Worm (Caenorhabditis elegans) whole organism, L1 larva: ENCODE measurements around the gene cpr-1.

Experiments
- C04F5.9 ChIP-seq: sonication (generic microtip); optimal IDR thresholded peaks from 2 replicates; lab custom pipeline; 2016; ENCODE audit warnings: missing genetic modification characterization, missing compliant biosample characterization
- C16A3.4 ChIP-seq: fragments of 150-350 bp; optimal IDR thresholded peaks from 2 replicates; lab custom pipeline; 2014; ENCODE audit warnings: missing biosample characterization, missing genetic modification characterization
- C34B4.2 ChIP-seq: sonication (generic microtip); optimal IDR thresholded peaks from 2 replicates; lab custom pipeline; 2017; ENCODE audit warnings: mild to moderate bottlenecking, missing genetic modification characterization, missing compliant biosample characterization
- Y116A8C.19 ChIP-seq: sonication (generic microtip); optimal IDR thresholded peaks from 2 replicates; lab custom pipeline; 2016; ENCODE audit warnings: missing compliant biosample characterization, missing genetic modification characterization, borderline replicate concordance
- aha-1 ChIP-seq: fragments of 150-350 bp; optimal IDR thresholded peaks from 2 replicates; lab custom pipeline; 2014; ENCODE audit warnings: missing biosample characterization, missing genetic modification characterization
- alr-1 ChIP-seq: fragments of 200-800 bp; sonication (Bioruptor generic); optimal IDR thresholded peaks from 2 replicates; lab custom pipeline; 2018; ENCODE audit warnings: borderline replicate concordance, mild to moderate bottlenecking, missing genetic modification characterization, missing compliant biosample characterization
- ama-1 ChIP-seq: fragments of 150-350 bp; optimal IDR thresholded peaks from 2 replicates; lab custom pipeline; 2014
- blmp-1 ChIP-seq: fragments of 150-350 bp; optimal IDR thresholded peaks from 2 replicates; lab custom pipeline; 2014; ENCODE audit warnings: missing biosample characterization, missing genetic modification characterization
- ceh-82 ChIP-seq, 3 experiments: fragments of 150-350 bp in 1 of 3; sonication (generic microtip) in 2 of 3; optimal IDR thresholded peaks; 2 replicates each; lab custom pipeline; 2014 to 2017; ENCODE audit warnings: missing biosample characterization in 3 of 3, missing genetic modification characterization in 3 of 3
- ceh-90 ChIP-seq: sonication (generic microtip); optimal IDR thresholded peaks from 2 replicates; lab custom pipeline; 2016; ENCODE audit warnings: missing genetic modification characterization, missing compliant biosample characterization
- dpl-1 ChIP-seq, 3 experiments: fragments of 150-350 bp in 2 of 3; sonication (generic microtip) in 1 of 3; optimal IDR thresholded peaks; 2 replicates each; lab custom pipeline; 2014 to 2017; ENCODE audit warnings: missing biosample characterization in 3 of 3, missing genetic modification characterization in 3 of 3, missing genetic modification reagents in 3 of 3
- efl-1 ChIP-seq, 4 experiments: fragments of 150-350 bp; optimal IDR thresholded peaks in 3 of 4; peaks in 1 of 4; 1 replicate in 1 of 4; 2 replicates in 3 of 4; lab custom pipeline; 2014; ENCODE audit warnings: missing biosample characterization in 2 of 4, missing genetic modification characterization in 2 of 4, missing genetic modification reagents in 2 of 4
- egl-27 ChIP-seq, 2 experiments: fragments of 150-350 bp in 1 of 2; sonication (generic microtip); optimal IDR thresholded peaks; 3 replicates each; lab custom pipeline; 2017 to 2018; ENCODE audit warnings: missing biosample characterization in 2 of 2, missing genetic modification characterization in 2 of 2, missing genetic modification reagents in 2 of 2
- elt-2 ChIP-seq: sonication (generic microtip); optimal IDR thresholded peaks from 2 replicates; lab custom pipeline; 2016; ENCODE audit warnings: missing genetic modification characterization, mild to moderate bottlenecking, inconsistent platforms, missing compliant biosample characterization, missing genetic modification reagents
- elt-3 ChIP-seq, 6 experiments: fragments of 150-350 bp in 1 of 6; sonication (generic microtip); optimal IDR thresholded peaks; 2 replicates each; lab custom pipeline; 2017 to 2018; ENCODE audit warnings: missing biosample characterization in 6 of 6, missing genetic modification characterization in 6 of 6, inconsistent platforms in 1 of 6
- ets-5 ChIP-seq: fragments of 200-800 bp; sonication (Bioruptor generic); IDR thresholded peaks from 2 replicates; pipeline ENCODE4 v1.3.6; 2022; ENCODE audit warnings: missing genetic modification characterization, missing compliant biosample characterization
- fkh-4 ChIP-seq: sonication (generic microtip); optimal IDR thresholded peaks from 2 replicates; lab custom pipeline; 2016; ENCODE audit warnings: missing compliant biosample characterization, missing genetic modification characterization, borderline replicate concordance
- fkh-8 ChIP-seq: sonication (generic microtip); optimal IDR thresholded peaks from 2 replicates; lab custom pipeline; 2016; ENCODE audit warnings: mild to moderate bottlenecking, missing genetic modification characterization, missing compliant biosample characterization
- hpl-2 ChIP-seq: fragments of 150-350 bp; optimal IDR thresholded peaks from 2 replicates; lab custom pipeline; 2014; ENCODE audit warnings: missing biosample characterization, missing genetic modification reagents, missing genetic modification characterization
- irx-1 ChIP-seq: sonication (generic microtip); optimal IDR thresholded peaks from 2 replicates; lab custom pipeline; 2016; ENCODE audit warnings: missing genetic modification characterization, missing compliant biosample characterization
- jun-1 ChIP-seq: fragments of 150-350 bp; optimal IDR thresholded peaks from 2 replicates; lab custom pipeline; 2014; ENCODE audit warnings: missing biosample characterization, missing genetic modification reagents, missing genetic modification characterization
- lin-13 ChIP-seq: fragments of 150-350 bp; optimal IDR thresholded peaks from 2 replicates; lab custom pipeline; 2014; ENCODE audit warnings: missing biosample characterization, missing genetic modification reagents, missing genetic modification characterization
- lin-15B ChIP-seq: fragments of 150-350 bp; sonication (generic microtip); optimal IDR thresholded peaks from 3 replicates; lab custom pipeline; 2014; ENCODE audit warnings: missing biosample characterization, missing genetic modification characterization
- lir-3 ChIP-seq: sonication (generic microtip); optimal IDR thresholded peaks from 2 replicates; lab custom pipeline; 2016; ENCODE audit warnings: mild to moderate bottlenecking, missing genetic modification characterization, moderate library complexity, missing compliant biosample characterization; ENCODE audit not compliant: poor library complexity
- lsy-2 ChIP-seq, 2 experiments: fragments of 150-350 bp; optimal IDR thresholded peaks; 2 replicates each; lab custom pipeline; 2014; ENCODE audit warnings: missing biosample characterization in 2 of 2, missing genetic modification characterization in 2 of 2
- mab-9 ChIP-seq: fragments of 200-800 bp; sonication (Bioruptor generic); IDR thresholded peaks from 2 replicates; pipeline ENCODE4 v1.3.6; 2022; ENCODE audit warnings: missing genetic modification reagents, missing genetic modification characterization, missing compliant biosample characterization
- mdl-1 ChIP-seq, 2 experiments: fragments of 150-350 bp; optimal IDR thresholded peaks; 2 replicates each; lab custom pipeline; 2014 to 2017; ENCODE audit warnings: missing biosample characterization in 2 of 2, missing genetic modification characterization in 2 of 2, inconsistent platforms in 1 of 2
- nhr-12 ChIP-seq: sonication (generic microtip); optimal IDR thresholded peaks from 2 replicates; lab custom pipeline; 2017; ENCODE audit warnings: missing biosample characterization, missing genetic modification characterization
- nhr-20 ChIP-seq: sonication (generic microtip); optimal IDR thresholded peaks from 2 replicates; lab custom pipeline; 2016; ENCODE audit warnings: mild to moderate bottlenecking, missing genetic modification characterization, missing compliant biosample characterization
- nhr-237 ChIP-seq: fragments of 150-350 bp; optimal IDR thresholded peaks from 2 replicates; lab custom pipeline; 2014; ENCODE audit warnings: missing biosample characterization, missing genetic modification characterization
- nhr-28 ChIP-seq: fragments of 150-350 bp; optimal IDR thresholded peaks from 2 replicates; lab custom pipeline; 2014; ENCODE audit warnings: missing biosample characterization, missing genetic modification characterization
- nhr-47 ChIP-seq: sonication (generic microtip); optimal IDR thresholded peaks from 2 replicates; lab custom pipeline; 2016; ENCODE audit warnings: mild to moderate bottlenecking, missing genetic modification characterization, moderate library complexity, missing compliant biosample characterization
- nhr-71 ChIP-seq: sonication (generic microtip); optimal IDR thresholded peaks from 2 replicates; lab custom pipeline; 2016; ENCODE audit warnings: mild to moderate bottlenecking, missing genetic modification characterization, moderate library complexity, missing compliant biosample characterization
- nhr-76 ChIP-seq: sonication (generic microtip); optimal IDR thresholded peaks from 2 replicates; lab custom pipeline; 2017; ENCODE audit warnings: missing biosample characterization, missing genetic modification characterization
- nhr-77 ChIP-seq: fragments of 150-350 bp; optimal IDR thresholded peaks from 2 replicates; lab custom pipeline; 2014; ENCODE audit warnings: missing biosample characterization, missing genetic modification characterization
- nhr-84 ChIP-seq: sonication (generic microtip); optimal IDR thresholded peaks from 2 replicates; lab custom pipeline; 2017; ENCODE audit warnings: missing biosample characterization, missing genetic modification characterization
- pax-3 ChIP-seq: fragments of 200-800 bp; sonication (Bioruptor generic); optimal IDR thresholded peaks from 2 replicates; lab custom pipeline; 2018; ENCODE audit warnings: mild to moderate bottlenecking, missing genetic modification characterization, moderate library complexity, missing compliant biosample characterization
- snpc-4 ChIP-seq: fragments of 150-350 bp; optimal IDR thresholded peaks from 2 replicates; lab custom pipeline; 2014; ENCODE audit warnings: missing biosample characterization, missing genetic modification characterization
- snu-23 ChIP-seq: sonication (generic microtip); optimal IDR thresholded peaks from 2 replicates; lab custom pipeline; 2016; ENCODE audit warnings: missing genetic modification characterization, missing compliant biosample characterization
- sox-4 ChIP-seq: sonication (generic microtip); optimal IDR thresholded peaks from 2 replicates; lab custom pipeline; 2016; ENCODE audit warnings: missing genetic modification characterization, missing compliant biosample characterization
- sptf-1 ChIP-seq: fragments of 150-350 bp; optimal IDR thresholded peaks from 2 replicates; lab custom pipeline; 2014; ENCODE audit warnings: missing biosample characterization, missing genetic modification characterization
- sup-37 ChIP-seq: fragments of 200-800 bp; sonication (Bioruptor generic); optimal IDR thresholded peaks from 2 replicates; lab custom pipeline; 2018; ENCODE audit warnings: mild to moderate bottlenecking, missing genetic modification characterization, missing compliant biosample characterization
- swsn-7 ChIP-seq: sonication (generic microtip); optimal IDR thresholded peaks from 2 replicates; lab custom pipeline; 2016; ENCODE audit warnings: missing genetic modification characterization, missing compliant biosample characterization
- tbx-2 ChIP-seq: sonication (generic microtip); optimal IDR thresholded peaks from 2 replicates; lab custom pipeline; 2016; ENCODE audit warnings: missing genetic modification characterization, missing compliant biosample characterization
- unc-62 ChIP-seq: fragments of 150-350 bp; optimal IDR thresholded peaks from 2 replicates; lab custom pipeline; 2014; ENCODE audit warnings: missing biosample characterization, missing genetic modification reagents, missing genetic modification characterization
- unc-86 ChIP-seq: sonication (generic microtip); optimal IDR thresholded peaks from 2 replicates; lab custom pipeline; 2016; ENCODE audit warnings: missing genetic modification characterization, missing compliant biosample characterization
- unc-98 ChIP-seq: fragments of 200-800 bp; sonication (Bioruptor generic); IDR thresholded peaks from 2 replicates; pipeline ENCODE4 v1.3.6; 2022; ENCODE audit warnings: missing genetic modification characterization, missing compliant biosample characterization
- vab-15 ChIP-seq: sonication (generic microtip); optimal IDR thresholded peaks from 2 replicates; lab custom pipeline; 2017; ENCODE audit warnings: missing genotype, mild to moderate bottlenecking, missing genetic modification characterization, missing compliant biosample characterization
- xbp-1 ChIP-seq: sonication (generic microtip); optimal IDR thresholded peaks from 2 replicates; lab custom pipeline; 2016; ENCODE audit warnings: missing genetic modification characterization, missing compliant biosample characterization
- ztf-11 ChIP-seq, 2 experiments: sonication (generic microtip); optimal IDR thresholded peaks; 2 replicates each; lab custom pipeline; 2016 to 2017; ENCODE audit warnings: missing genetic modification characterization in 2 of 2, missing biosample characterization in 1 of 2, missing compliant biosample characterization in 1 of 2
- ztf-4 ChIP-seq: fragments of 150-350 bp; optimal IDR thresholded peaks from 2 replicates; lab custom pipeline; 2014; ENCODE audit warnings: missing biosample characterization, missing genetic modification characterization

The cpr-1 gene

DNA sequence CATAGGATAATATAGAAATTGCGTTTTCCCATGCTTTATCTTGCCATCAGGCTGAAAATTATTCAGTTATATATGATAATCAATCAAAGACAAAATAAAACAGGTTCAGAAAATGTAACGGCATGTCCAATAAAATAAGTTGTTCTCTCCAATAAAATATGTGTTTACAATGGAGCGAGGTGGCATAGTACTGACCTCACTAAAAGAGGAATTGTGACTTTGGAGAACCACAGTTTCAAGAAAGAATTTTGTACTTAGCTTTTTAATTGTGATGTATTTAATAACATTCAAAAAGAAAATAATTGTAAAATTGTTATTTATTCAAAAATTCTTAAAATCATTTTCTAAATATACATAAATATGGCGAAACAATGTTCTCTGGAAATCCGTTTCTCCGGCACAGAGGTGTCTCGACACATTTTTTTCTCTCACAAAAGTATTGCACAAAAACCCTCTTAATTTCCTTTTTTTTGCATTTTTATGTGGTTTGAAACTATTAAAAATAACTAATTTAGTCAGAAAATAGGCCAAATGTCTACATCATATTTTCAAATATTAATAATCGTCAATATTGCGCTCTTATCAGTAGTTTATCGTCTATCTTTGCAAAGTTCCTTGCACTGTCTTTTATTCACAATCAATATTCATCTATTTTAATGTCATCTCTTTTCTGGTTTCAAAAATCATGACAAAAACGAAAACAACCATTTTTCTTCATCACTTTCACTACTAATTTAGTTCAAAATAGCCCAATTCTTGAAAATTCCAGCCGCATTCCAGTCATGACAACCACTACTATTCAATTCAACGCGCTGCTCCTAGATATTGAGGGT is 41.9 kb upstream of the cpr-1 start, which contains the start of the genes aman-2 and F58H1.3:
Gene aman-2 (minus strand): TSS at position 51 of the 833 bp plus-strand sequence.
Gene F58H1.3 (plus strand): TSS at position 783 of the 833 bp plus-strand sequence.
- peak; percentile 42 for TF ChIP-seq tbx-2 (tag; lab: Kevin White, UChicago)
- no peak for TF ChIP-seq aha-1 (tag; lab: Kevin White, UChicago)
- TF ChIP-seq C34B4.2 (tag; lab: Kevin White, UChicago), result no peak
- TF ChIP-seq unc-86 (tag; lab: Kevin White, UChicago), result peak; percentile 3
- no peak for TF ChIP-seq C04F5.9 (tag; lab: Kevin White, UChicago)
- TF ChIP-seq nhr-28, result no peak
- TF ChIP-seq pax-3, result peak; percentile 74
- TF ChIP-seq ama-1 (lab: Kevin White, UChicago), result no peak
- TF ChIP-seq sup-37 (GFP tag; lab: Kevin White, UChicago), result no peak
- peak; percentile 6 for TF ChIP-seq sox-4 (tag; lab: Kevin White, UChicago)
- TF ChIP-seq nhr-76 (tag; lab: Kevin White, UChicago), result no peak
- no peak for TF ChIP-seq mab-9
- TF ChIP-seq nhr-71 (tag; lab: Kevin White, UChicago), result peak; percentile 57
- no peak for TF ChIP-seq ceh-82 (tag; optimal IDR thresholded peaks at IDR 0.05; lab: Kevin White, UChicago)
- TF ChIP-seq fkh-4 (tag; lab: Kevin White, UChicago), result no peak
- TF ChIP-seq blmp-1 (tag; lab: Kevin White, UChicago), result peak; percentile 26
- TF ChIP-seq unc-62 (GFP tag; lab: Kevin White, UChicago), result no peak
- TF ChIP-seq mdl-1 (tag; optimal IDR thresholded peaks at IDR 0.05; lab: Kevin White, UChicago), result no peak
- TF ChIP-seq egl-27 (tag; optimal IDR thresholded peaks at IDR 0.05; lab: Kevin White, UChicago), result no peak
- no peak for TF ChIP-seq lin-15B
- peak; percentile 21 for TF ChIP-seq ceh-90 (tag; lab: Kevin White, UChicago)
- peak; percentile 36 for TF ChIP-seq snu-23 (GFP tag; lab: Kevin White, UChicago)
- peak; percentile 22 for TF ChIP-seq xbp-1
- peak; percentile 47 for TF ChIP-seq lir-3
- peak; percentile 19 for TF ChIP-seq swsn-7
- peak; percentile 46 to 58 for TF ChIP-seq efl-1 (optimal IDR thresholded peaks at IDR 0.05; lab: Kevin White, UChicago)
- TF ChIP-seq efl-1 (GFP tag; optimal IDR thresholded peaks at IDR 0.05 in 1 of 2; lab: Kevin White, UChicago), result peak; percentile 39 to 41
- TF ChIP-seq ztf-4, result no peak
- peak in 2 of 3 experiments; percentile 15 to 61 for TF ChIP-seq dpl-1 (GFP tag; optimal IDR thresholded peaks at IDR 0.05; lab: Kevin White, UChicago)
- TF ChIP-seq jun-1 (tag; lab: Kevin White, UChicago), result no peak
- peak; percentile 51; the same call in 1 of the 2 replicates for TF ChIP-seq unc-98 (GFP tag; lab: Robert Waterston, UW)
- peak; percentile 72 for TF ChIP-seq vab-15
- no peak for TF ChIP-seq nhr-77 (tag; lab: Kevin White, UChicago)
- peak; percentile 62 for TF ChIP-seq nhr-47 (tag; lab: Kevin White, UChicago)
- no peak for TF ChIP-seq elt-3 (tag; optimal IDR thresholded peaks at IDR 0.05; lab: Kevin White, UChicago)
- TF ChIP-seq nhr-84 (tag; lab: Kevin White, UChicago), result no peak
- TF ChIP-seq sptf-1, result no peak
- no peak for TF ChIP-seq snpc-4 (tag; lab: Kevin White, UChicago)
- TF ChIP-seq ets-5 (GFP tag; lab: Robert Waterston, UW), result no peak
- TF ChIP-seq lin-13, result no peak
- peak; percentile 79 for TF ChIP-seq fkh-8 (tag; lab: Kevin White, UChicago)
- peak; percentile 5 for TF ChIP-seq irx-1 (tag; lab: Kevin White, UChicago)
- TF ChIP-seq nhr-237, result no peak
- no peak for TF ChIP-seq ztf-11 (tag; optimal IDR thresholded peaks at IDR 0.05; lab: Kevin White, UChicago)
- TF ChIP-seq alr-1 (tag; lab: Kevin White, UChicago), result no peak
- TF ChIP-seq C16A3.4, result peak; percentile 60
- TF ChIP-seq elt-2 (tag; lab: Kevin White, UChicago), result peak; percentile 20
- TF ChIP-seq nhr-20, result peak; percentile 28
- TF ChIP-seq lsy-2 (tag; optimal IDR thresholded peaks at IDR 0.05; lab: Kevin White, UChicago), result peak in 1 of 2 experiments; percentile 78
- TF ChIP-seq Y116A8C.19 (tag; lab: Kevin White, UChicago), result no peak
- TF ChIP-seq nhr-12 (tag; lab: Kevin White, UChicago), result no peak
- no peak for TF ChIP-seq hpl-2
